Worm (Caenorhabditis elegans) whole organism, mixed stage, embryonic: ENCODE data around the gene F55C9.6.

Experiments used
- nhr-12 ChIP-seq: fragments of 150-350 bp; optimal IDR thresholded peaks from 2 replicates; lab custom pipeline; 2014; ENCODE audit warnings: missing biosample characterization, missing genetic modification characterization
- nhr-237 ChIP-seq: fragments of 150-350 bp; optimal IDR thresholded peaks from 2 replicates; lab custom pipeline; 2014; ENCODE audit warnings: missing biosample characterization, missing genetic modification characterization
- pha-4 ChIP-seq: fragments of 150-350 bp; optimal IDR thresholded peaks from 2 replicates; lab custom pipeline; 2018; ENCODE audit warnings: missing biosample characterization, missing genetic modification reagents, missing genetic modification characterization

ce11 chrV:19320385-19320784, 23.8 kb upstream of the F55C9.6 start, which contains the start of gene sdz-6:
- no peak for TF ChIP-seq nhr-237 (tag; lab: Kevin White, UChicago)
- TF ChIP-seq nhr-12, result no peak
- no peak for TF ChIP-seq pha-4 (tag; lab: Kevin White, UChicago)
